Worm (Caenorhabditis elegans) whole organism, L3 larva: ENCODE results near the gene ceh-37.

Experiments used
- R02D3.7 ChIP-seq: fragments of 150-350 bp; optimal IDR thresholded peaks from 2 replicates; lab custom pipeline; 2014; ENCODE audit warnings: missing biosample characterization, missing genetic modification characterization
- ZK546.5 ChIP-seq: sonication (generic microtip); optimal IDR thresholded peaks from 2 replicates; lab custom pipeline; 2017; ENCODE audit warnings: missing biosample characterization, missing genetic modification characterization
- aly-2 ChIP-seq: fragments of 150-350 bp; optimal IDR thresholded peaks from 2 replicates; lab custom pipeline; 2014; ENCODE audit warnings: missing biosample characterization, missing genetic modification characterization
- ama-1 ChIP-seq: fragments of 150-350 bp; optimal IDR thresholded peaks from 2 replicates; lab custom pipeline; 2018
- ceh-16 ChIP-seq: sonication (generic microtip); optimal IDR thresholded peaks from 2 replicates; lab custom pipeline; 2017; ENCODE audit warnings: missing biosample characterization, missing genetic modification characterization
- ceh-28 ChIP-seq: fragments of 150-350 bp; optimal IDR thresholded peaks from 2 replicates; lab custom pipeline; 2014; ENCODE audit warnings: missing biosample characterization, missing genetic modification reagents, missing genetic modification characterization
- ceh-82 ChIP-seq: fragments of 150-350 bp; optimal IDR thresholded peaks from 2 replicates; lab custom pipeline; 2014; ENCODE audit warnings: missing biosample characterization, missing genetic modification characterization
- daf-12 ChIP-seq: fragments of 150-350 bp; optimal IDR thresholded peaks from 2 replicates; lab custom pipeline; 2014; ENCODE audit warnings: missing biosample characterization, missing genetic modification reagents, missing genetic modification characterization
- egl-27 ChIP-seq: sonication (generic microtip); optimal IDR thresholded peaks from 4 replicates; lab custom pipeline; 2017; ENCODE audit warnings: missing biosample characterization, missing genetic modification reagents, missing genetic modification characterization
- egl-5 ChIP-seq: fragments of 150-350 bp; optimal IDR thresholded peaks from 2 replicates; lab custom pipeline; 2017; ENCODE audit warnings: missing biosample characterization, missing genetic modification reagents, missing genetic modification characterization, inconsistent platforms
- elt-1 ChIP-seq: fragments of 150-350 bp; optimal IDR thresholded peaks from 2 replicates; lab custom pipeline; 2014; ENCODE audit warnings: missing biosample characterization, missing genetic modification characterization
- elt-2 ChIP-seq: sonication (generic microtip); optimal IDR thresholded peaks from 2 replicates; lab custom pipeline; 2016; ENCODE audit warnings: missing genetic modification reagents, mild to moderate bottlenecking, missing genetic modification characterization, missing compliant biosample characterization
- elt-3 ChIP-seq, 3 experiments: fragments of 150-350 bp in 1 of 3; sonication (generic microtip) in 2 of 3; optimal IDR thresholded peaks; 2 replicates in 2 of 3; 4 replicates in 1 of 3; lab custom pipeline; 2014 to 2017; ENCODE audit warnings: missing biosample characterization in 3 of 3, missing genetic modification characterization in 3 of 3
- eor-1 ChIP-seq, 2 experiments: fragments of 150-350 bp; optimal IDR thresholded peaks; 2 replicates each; lab custom pipeline; 2014 to 2018; ENCODE audit warnings: missing biosample characterization in 2 of 2, missing genetic modification characterization in 2 of 2
- fkh-2 ChIP-seq: fragments of 150-350 bp; optimal IDR thresholded peaks from 2 replicates; lab custom pipeline; 2014; ENCODE audit warnings: missing biosample characterization, missing genetic modification reagents, missing genetic modification characterization
- hmg-11 ChIP-seq: sonication (generic microtip); optimal IDR thresholded peaks from 2 replicates; lab custom pipeline; 2016; ENCODE audit warnings: missing genetic modification characterization, missing compliant biosample characterization
- jun-1 ChIP-seq: fragments of 150-350 bp; optimal IDR thresholded peaks from 2 replicates; lab custom pipeline; 2014; ENCODE audit warnings: missing biosample characterization, missing genetic modification reagents, missing genetic modification characterization
- lin-39 ChIP-seq: fragments of 150-350 bp; optimal IDR thresholded peaks from 2 replicates; lab custom pipeline; 2018; ENCODE audit warnings: missing biosample characterization, missing genetic modification reagents, missing genetic modification characterization
- lsy-12 ChIP-seq: sonication (generic microtip); optimal IDR thresholded peaks from 2 replicates; lab custom pipeline; 2016; ENCODE audit warnings: mild to moderate bottlenecking, missing genetic modification characterization, missing compliant biosample characterization
- mdl-1 ChIP-seq: fragments of 150-350 bp; optimal IDR thresholded peaks from 2 replicates; lab custom pipeline; 2014; ENCODE audit warnings: missing biosample characterization, missing genetic modification characterization
- mml-1 ChIP-seq: fragments of 150-350 bp; sonication (generic microtip); optimal IDR thresholded peaks from 3 replicates; lab custom pipeline; 2014; ENCODE audit warnings: missing biosample characterization, missing genetic modification characterization
- nhr-11 ChIP-seq: fragments of 150-350 bp; optimal IDR thresholded peaks from 2 replicates; lab custom pipeline; 2014; ENCODE audit warnings: missing biosample characterization, missing genetic modification characterization
- nhr-23 ChIP-seq: fragments of 150-350 bp; optimal IDR thresholded peaks from 2 replicates; lab custom pipeline; 2014; ENCODE audit warnings: missing biosample characterization, missing genetic modification reagents, missing genetic modification characterization
- nhr-237 ChIP-seq: fragments of 150-350 bp; optimal IDR thresholded peaks from 2 replicates; lab custom pipeline; 2014; ENCODE audit warnings: missing biosample characterization, missing genetic modification characterization
- nhr-25 ChIP-seq: sonication (generic microtip); optimal IDR thresholded peaks from 2 replicates; lab custom pipeline; 2017; ENCODE audit warnings: missing biosample characterization, missing genetic modification characterization
- nhr-67 ChIP-seq: fragments of 150-350 bp; optimal IDR thresholded peaks from 2 replicates; lab custom pipeline; 2014; ENCODE audit warnings: missing biosample characterization, missing genetic modification characterization
- pha-4 ChIP-seq: fragments of 150-350 bp; optimal IDR thresholded peaks from 2 replicates; lab custom pipeline; 2014; ENCODE audit warnings: missing biosample characterization, missing genetic modification reagents, missing genetic modification characterization
- pqm-1 ChIP-seq: fragments of 150-350 bp; optimal IDR thresholded peaks from 2 replicates; lab custom pipeline; 2017; ENCODE audit warnings: missing biosample characterization, missing genetic modification characterization, inconsistent platforms
- sea-2 ChIP-seq: fragments of 150-350 bp; sonication (generic microtip); optimal IDR thresholded peaks from 4 replicates; lab custom pipeline; 2014; ENCODE audit warnings: missing biosample characterization, missing genetic modification reagents, missing genetic modification characterization
- unc-39 ChIP-seq: sonication (generic microtip); optimal IDR thresholded peaks from 4 replicates; lab custom pipeline; 2017; ENCODE audit warnings: missing biosample characterization, missing genetic modification characterization
- unc-62 ChIP-seq: fragments of 150-350 bp; sonication (generic microtip); optimal IDR thresholded peaks from 4 replicates; lab custom pipeline; 2014; ENCODE audit warnings: missing biosample characterization, missing genetic modification reagents, missing genetic modification characterization
- zag-1 ChIP-seq: fragments of 150-350 bp; optimal IDR thresholded peaks from 2 replicates; lab custom pipeline; 2014; ENCODE audit warnings: missing biosample characterization, missing genetic modification characterization
- ztf-4 ChIP-seq: fragments of 150-350 bp; optimal IDR thresholded peaks from 2 replicates; lab custom pipeline; 2014; ENCODE audit warnings: missing biosample characterization, missing genetic modification characterization

ceh-37 gene

ce11 chrX:14207942-14208341, at the start of gene ceh-37:
TSS of gene ceh-37 (minus strand) at chrX:14208000.
- TF ChIP-seq pqm-1 (tag; lab: Kevin White, UChicago), result peak; percentile 63
- no peak for TF ChIP-seq zag-1 (tag; lab: Kevin White, UChicago)
- TF ChIP-seq elt-2 (tag; lab: Kevin White, UChicago), result peak; percentile 79
- TF ChIP-seq hmg-11 (tag; lab: Kevin White, UChicago), result no peak
- TF ChIP-seq unc-39 (tag; lab: Kevin White, UChicago), result no peak

- TF ChIP-seq ceh-16 (tag; lab: Kevin White, UChicago) (no peak), pqm-1 (tag; lab: Kevin White, UChicago) (peak; percentile 12), fkh-2 (tag; lab: Kevin White, UChicago) (no peak), elt-2 (tag; lab: Kevin White, UChicago) (peak; percentile 36), nhr-67 (no peak), egl-5 (tag; lab: Kevin White, UChicago) (no peak), ztf-4 (tag; lab: Kevin White, UChicago) (no peak), aly-2 (tag; lab: Kevin White, UChicago) (no peak), elt-3 (tag; optimal IDR thresholded peaks at IDR 0.05; lab: Kevin White, UChicago) (no peak), pha-4 (tag; lab: Kevin White, UChicago) (no peak)
- TF ChIP-seq, all 47 proteins: peak for 2
Observed at ce11 chrX:14255973-14256372, 48.2 kb upstream of the ceh-37 start, which contains the start of gene E02H4.7. TSS of gene E02H4.7 (plus strand) at chrX:14256273.

- TF ChIP-seq mdl-1 (tag; lab: Kevin White, UChicago), result no peak
- TF ChIP-seq, all 47 proteins: peak for 0
Observed at ce11 chrX:14255031-14255430, 47.2 kb upstream of the ceh-37 start, which contains the start of gene E02H4.5. TSS of gene E02H4.5 (minus strand) at chrX:14255131.

- no peak for TF ChIP-seq elt-3 (tag; optimal IDR thresholded peaks at IDR 0.05; lab: Kevin White, UChicago)
- no peak for TF ChIP-seq nhr-237 (tag; lab: Kevin White, UChicago)
- TF ChIP-seq pha-4 (tag; lab: Kevin White, UChicago), result no peak
- no peak for TF ChIP-seq egl-27 (tag; lab: Kevin White, UChicago)
- no peak for TF ChIP-seq nhr-11
- TF ChIP-seq nhr-67, result no peak
- no peak for TF ChIP-seq egl-5 (tag; lab: Kevin White, UChicago)
- no peak for TF ChIP-seq daf-12 (tag; lab: Kevin White, UChicago)
- TF ChIP-seq mml-1, result no peak
- TF ChIP-seq, all 47 proteins: peak for 0
Observed at ce11 chrX:14252042-14252441, 44.2 kb upstream of the ceh-37 start, which contains the start of gene E02H4.6. TSS of gene E02H4.6 (minus strand) at chrX:14252142.

ce11 chrX:14247436-14248103, 39.8 kb upstream of the ceh-37 start, which contains the start of gene K04C1.5:
TSS of gene K04C1.5 (plus strand) at chrX:14248053.
- TF ChIP-seq aly-2 (tag; lab: Kevin White, UChicago) (no peak), ceh-82 (tag; lab: Kevin White, UChicago) (no peak), egl-27 (tag; lab: Kevin White, UChicago) (no peak), eor-1 (tag; optimal IDR thresholded peaks at IDR 0.05; lab: Kevin White, UChicago) (no peak), jun-1 (no peak), ZK546.5 (tag; lab: Kevin White, UChicago) (no peak), ceh-28 (no peak), unc-39 (tag; lab: Kevin White, UChicago) (no peak), nhr-23 (no peak), zag-1 (tag; lab: Kevin White, UChicago) (no peak), pqm-1 (tag; lab: Kevin White, UChicago) (no peak), R02D3.7 (no peak), lsy-12 (no peak), lin-39 (no peak), nhr-11 (no peak), ama-1 (lab: Kevin White, UChicago) (no peak), ceh-16 (tag; lab: Kevin White, UChicago) (no peak)

- TF ChIP-seq nhr-25 (tag; lab: Kevin White, UChicago) (no peak), elt-1 (tag; lab: Kevin White, UChicago) (no peak), nhr-237 (tag; lab: Kevin White, UChicago) (no peak), unc-62 (no peak), nhr-67 (no peak), sea-2 (GFP tag; lab: Kevin White, UChicago) (no peak), daf-12 (tag; lab: Kevin White, UChicago) (no peak), unc-39 (tag; lab: Kevin White, UChicago) (no peak), egl-5 (tag; lab: Kevin White, UChicago) (no peak)
Observed at ce11 chrX:14246518-14246917, 38.7 kb upstream of the ceh-37 start, which contains the start of gene mlc-6. TSS of gene mlc-6 (minus strand) at chrX:14246618.
